Fruit fly (Drosophila melanogaster) whole organism, pupa: ENCODE results near the gene CG11790.

Source experiments
- CG10348 ChIP-seq: fragments of 200-800 bp; sonication (Bioruptor generic); IDR thresholded peaks from 2 replicates; pipeline ENCODE4 v1.3.6; 2022; ENCODE audit warnings: missing biosample characterization, missing genetic modification characterization
- CG12605 ChIP-seq: fragments of 200-800 bp; sonication (Bioruptor generic); IDR thresholded peaks from 2 replicates; pipeline ENCODE4 v1.3.6; 2022; ENCODE audit warnings: missing biosample characterization, missing genetic modification characterization
- CG13204 ChIP-seq: fragments of 200-800 bp; sonication (Bioruptor generic); optimal IDR thresholded peaks from 2 replicates; lab custom pipeline; 2018; ENCODE audit warnings: missing biosample characterization, mild to moderate bottlenecking, missing genetic modification characterization, moderate library complexity
- CG14655 ChIP-seq: fragments of 200-800 bp; sonication (Bioruptor generic); optimal IDR thresholded peaks from 3 replicates; lab custom pipeline; 2017; ENCODE audit warnings: mild to moderate bottlenecking, missing biosample characterization, missing genetic modification reagents, missing genetic modification characterization
- CG15710 ChIP-seq: fragments of 200-800 bp; sonication (Bioruptor generic); optimal IDR thresholded peaks from 2 replicates; lab custom pipeline; 2018; ENCODE audit warnings: missing biosample characterization, mild to moderate bottlenecking, missing genetic modification characterization, moderate library complexity
- CG17806 ChIP-seq: fragments of 200-800 bp; sonication (Bioruptor generic); optimal IDR thresholded peaks from 2 replicates; lab custom pipeline; 2018; ENCODE audit warnings: missing biosample characterization, mild to moderate bottlenecking, missing genetic modification characterization, moderate library complexity
- CG32121 ChIP-seq: fragments of 200-800 bp; sonication (Bioruptor generic); IDR thresholded peaks from 2 replicates; pipeline ENCODE4 v1.3.6; 2022; ENCODE audit warnings: missing biosample characterization, missing genetic modification characterization
- CG34367 ChIP-seq: fragments of 200-800 bp; sonication (Bioruptor generic); optimal IDR thresholded peaks from 2 replicates; lab custom pipeline; 2018; ENCODE audit warnings: missing biosample characterization, mild to moderate bottlenecking, missing genetic modification characterization
- CG4496 ChIP-seq: fragments of 200-800 bp; sonication (Bioruptor generic); IDR thresholded peaks from 3 replicates; pipeline ENCODE4 v1.3.6; 2022; ENCODE audit warnings: missing biosample characterization, missing genetic modification characterization
- CG8159 ChIP-seq: fragments of 200-800 bp; sonication (Bioruptor generic); optimal IDR thresholded peaks from 3 replicates; lab custom pipeline; 2018; ENCODE audit warnings: missing biosample characterization, mild to moderate bottlenecking, missing genetic modification characterization, moderate library complexity
- CG8301 ChIP-seq: fragments of 200-800 bp; sonication (Bioruptor generic); optimal IDR thresholded peaks from 2 replicates; lab custom pipeline; 2018; ENCODE audit warnings: missing biosample characterization, mild to moderate bottlenecking, missing genetic modification characterization
- CG9948 ChIP-seq: fragments of 200-800 bp; sonication (Bioruptor generic); optimal IDR thresholded peaks from 2 replicates; lab custom pipeline; 2018; ENCODE audit warnings: missing biosample characterization, mild to moderate bottlenecking, missing genetic modification characterization, moderate library complexity
- D1 ChIP-seq: fragments of 200-800 bp; sonication (Bioruptor generic); optimal IDR thresholded peaks from 2 replicates; lab custom pipeline; 2018; ENCODE audit warnings: missing biosample characterization, mild to moderate bottlenecking, missing genetic modification characterization, moderate library complexity
- EcR ChIP-seq: fragments of 200-800 bp; sonication (Bioruptor generic); optimal IDR thresholded peaks from 3 replicates; lab custom pipeline; 2019; ENCODE audit warnings: missing biosample characterization, missing genetic modification characterization, mild to moderate bottlenecking, moderate library complexity, missing genetic modification reagents
- Ets98B ChIP-seq: fragments of 200-800 bp; sonication (Bioruptor generic); IDR thresholded peaks from 2 replicates; pipeline ENCODE4 v1.3.6; 2022; ENCODE audit warnings: missing biosample characterization, missing genetic modification characterization
- Pif1A ChIP-seq: fragments of 200-800 bp; sonication (Bioruptor generic); optimal IDR thresholded peaks from 3 replicates; lab custom pipeline; 2016; ENCODE audit warnings: missing biosample characterization, missing genetic modification characterization
- Pif1B ChIP-seq: fragments of 200-800 bp; sonication (Bioruptor generic); optimal IDR thresholded peaks from 3 replicates; lab custom pipeline; 2016; ENCODE audit warnings: missing biosample characterization, missing genetic modification characterization
- Snoo ChIP-seq: fragments of 200-800 bp; sonication (Bioruptor generic); optimal IDR thresholded peaks from 3 replicates; lab custom pipeline; 2017; ENCODE audit warnings: missing biosample characterization, mild to moderate bottlenecking, missing genetic modification characterization, inconsistent platforms
- fd96Ca ChIP-seq: fragments of 200-800 bp; sonication (Bioruptor generic); IDR thresholded peaks from 3 replicates; pipeline ENCODE4 v1.3.6; 2022; ENCODE audit warnings: missing biosample characterization, missing genetic modification characterization
- gl ChIP-seq: fragments of 200-800 bp; sonication (Bioruptor generic); optimal IDR thresholded peaks from 2 replicates; lab custom pipeline; 2018; ENCODE audit warnings: missing biosample characterization, mild to moderate bottlenecking, missing genetic modification characterization
- rn ChIP-seq: fragments of 200-800 bp; sonication (Bioruptor generic); IDR thresholded peaks from 2 replicates; pipeline ENCODE4 v1.3.6; 2022; ENCODE audit warnings: missing biosample characterization, missing genetic modification characterization

Gene CG11790

DNA sequence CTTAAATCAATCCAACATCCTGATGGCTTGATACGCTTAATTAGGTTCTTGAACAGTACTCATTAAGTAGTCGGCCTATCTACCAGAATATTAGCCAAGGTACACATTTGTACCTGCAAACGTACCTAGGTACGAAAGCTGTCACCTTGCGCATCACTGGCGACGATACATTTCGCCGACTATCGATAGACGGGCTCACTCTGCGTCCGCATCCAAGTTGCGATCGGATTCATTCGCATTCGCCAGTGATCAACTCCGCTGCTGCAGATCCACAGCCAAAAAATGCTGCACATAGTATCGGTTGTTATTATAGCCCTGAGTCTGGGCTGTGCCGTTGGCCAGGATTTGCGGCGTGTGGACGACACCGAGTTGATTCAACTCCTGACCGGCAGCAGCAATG lies at the start of gene CG11790:
Gene CG11790, plus strand, starts transcription at position 203 of the 400 bp plus-strand sequence.
- peak; percentile 15; the same call in 1 of the 2 replicates for TF ChIP-seq CG32121 (GFP tag; lab: Robert Waterston, UW)
- no peak for TF ChIP-seq Snoo (tag; lab: Kevin White, UChicago)
- no peak for TF ChIP-seq CG8159 (tag; lab: Kevin White, UChicago)
- 0 out of 3 replicates have a peak, but pooled peaks have one; percentile 31 for TF ChIP-seq CG4496 (GFP tag; lab: Robert Waterston, UW)
- TF ChIP-seq, all 21 proteins: peak for 2

dm6 chr3R:24999575-24999974 lies 47.9 kb upstream of the CG11790 start:
- TF ChIP-seq Pif1A (GFP tag; lab: Kevin White, UChicago) (no peak), EcR (no peak), CG32121 (GFP tag; lab: Robert Waterston, UW) (no peak), CG17806 (tag; lab: Kevin White, UChicago) (no peak), CG10348 (GFP tag; lab: Robert Waterston, UW) (no peak), rn (no peak), D1 (tag; lab: Kevin White, UChicago) (no peak), Pif1B (GFP tag; lab: Kevin White, UChicago) (no peak), CG8159 (tag; lab: Kevin White, UChicago) (no peak)
- TF ChIP-seq, all 21 proteins: peak for 0

DNA sequence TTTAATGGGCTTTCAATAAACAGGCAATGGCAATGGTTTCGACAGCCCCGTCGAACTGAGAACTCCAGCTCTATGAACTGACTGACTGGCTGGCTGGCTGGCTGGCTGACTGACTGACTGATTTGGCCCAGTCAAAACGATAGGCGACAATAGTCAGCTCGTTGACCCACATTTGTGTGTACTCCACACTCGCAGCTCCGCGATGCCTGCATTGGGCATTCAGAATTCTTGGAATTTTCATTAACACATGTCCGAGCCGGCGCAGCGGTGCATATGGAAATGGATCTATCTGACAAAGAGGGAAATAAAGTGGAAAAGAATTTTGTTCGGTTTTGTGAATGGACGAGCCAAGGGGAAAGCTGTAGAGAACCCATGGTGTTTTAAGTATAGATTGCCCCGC lies 45.2 kb upstream of the CG11790 start:
- TF ChIP-seq CG32121 (GFP tag; lab: Robert Waterston, UW), result no peak
- no peak for TF ChIP-seq Snoo (tag; lab: Kevin White, UChicago)
- TF ChIP-seq CG9948, result no peak
- TF ChIP-seq CG14655 (GFP tag; lab: Kevin White, UChicago), result no peak
- TF ChIP-seq rn, result no peak
- no peak for TF ChIP-seq D1 (tag; lab: Kevin White, UChicago)
- TF ChIP-seq gl (tag; lab: Kevin White, UChicago), result no peak
- no peak for TF ChIP-seq CG34367 (tag; lab: Kevin White, UChicago)
- TF ChIP-seq CG8159 (tag; lab: Kevin White, UChicago), result no peak
- TF ChIP-seq CG17806 (tag; lab: Kevin White, UChicago), result no peak
- TF ChIP-seq CG12605 (GFP tag; lab: Robert Waterston, UW), result no peak
- no peak for TF ChIP-seq CG15710 (tag; lab: Kevin White, UChicago)
- no peak for TF ChIP-seq CG10348 (GFP tag; lab: Robert Waterston, UW)
- TF ChIP-seq EcR, result no peak
- TF ChIP-seq CG4496 (GFP tag; lab: Robert Waterston, UW), result no peak
- TF ChIP-seq Ets98B (GFP tag; lab: Robert Waterston, UW), result no peak

- TF ChIP-seq CG4496 (GFP tag; lab: Robert Waterston, UW) (0 out of 3 replicates have a peak, but pooled peaks have one; percentile 22), gl (tag; lab: Kevin White, UChicago) (no peak)
- TF ChIP-seq, all 21 proteins: peak for 1
Observed at dm6 chr3R:25004064-25004463, 43.4 kb upstream of the CG11790 start.

- TF ChIP-seq Pif1B (GFP tag; lab: Kevin White, UChicago) (no peak), D1 (tag; lab: Kevin White, UChicago) (no peak), fd96Ca (GFP tag; lab: Robert Waterston, UW) (peak; percentile 80; the same call in 2 of the 3 replicates), gl (tag; lab: Kevin White, UChicago) (no peak), Ets98B (GFP tag; lab: Robert Waterston, UW) (0 out of 2 replicates have a peak, but pooled peaks have one; percentile 58), CG4496 (GFP tag; lab: Robert Waterston, UW) (peak; percentile 70), CG10348 (GFP tag; lab: Robert Waterston, UW) (no peak), CG9948 (peak; percentile 24), CG14655 (GFP tag; lab: Kevin White, UChicago) (peak; percentile 44), CG17806 (tag; lab: Kevin White, UChicago) (peak; percentile 38), Pif1A (GFP tag; lab: Kevin White, UChicago) (peak; percentile 57), rn (peak; percentile 40; the same call in 1 of the 2 replicates), CG8301 (peak; percentile 56), CG15710 (tag; lab: Kevin White, UChicago) (peak; percentile 2), CG12605 (GFP tag; lab: Robert Waterston, UW) (no peak), CG32121 (GFP tag; lab: Robert Waterston, UW) (peak; percentile 46), CG8159 (tag; lab: Kevin White, UChicago) (peak; percentile 7)
Observed at dm6 chr3R:25004763-25005162, 42.7 kb upstream of the CG11790 start.

DNA sequence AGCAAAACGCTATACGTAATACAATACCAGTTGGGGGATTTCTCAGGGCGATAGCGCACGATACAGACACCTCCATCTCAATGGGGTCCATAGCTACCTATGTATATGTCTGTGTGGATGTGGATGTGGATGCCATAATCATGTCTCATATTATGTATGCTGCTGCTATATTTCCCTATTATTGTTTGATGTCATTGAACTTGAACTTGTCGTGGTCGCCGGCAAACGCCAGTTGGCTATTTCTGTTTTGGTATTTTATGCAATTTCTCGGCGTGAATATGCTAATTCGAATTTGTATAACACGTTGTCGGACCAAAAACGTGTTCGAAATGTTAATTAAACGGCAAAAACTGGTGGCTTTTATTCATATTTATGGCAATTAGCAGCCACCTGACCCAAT lies 41.8 kb upstream of the CG11790 start:
- TF ChIP-seq CG10348 (GFP tag; lab: Robert Waterston, UW) (no peak), Ets98B (GFP tag; lab: Robert Waterston, UW) (no peak), CG12605 (GFP tag; lab: Robert Waterston, UW) (no peak), D1 (tag; lab: Kevin White, UChicago) (no peak), fd96Ca (GFP tag; lab: Robert Waterston, UW) (no peak), CG8301 (no peak), CG17806 (tag; lab: Kevin White, UChicago) (no peak), EcR (no peak), gl (tag; lab: Kevin White, UChicago) (no peak), Pif1A (GFP tag; lab: Kevin White, UChicago) (no peak), CG4496 (GFP tag; lab: Robert Waterston, UW) (no peak), CG14655 (GFP tag; lab: Kevin White, UChicago) (no peak), Pif1B (GFP tag; lab: Kevin White, UChicago) (no peak), CG13204 (GFP tag; lab: Kevin White, UChicago) (no peak)
